Fruit fly (Drosophila melanogaster) whole organism, pupa: ENCODE data around the gene slx1.

Experiments used
- CG10348 ChIP-seq: fragments of 200-800 bp; sonication (Bioruptor generic); IDR thresholded peaks from 2 replicates; pipeline ENCODE4 v1.3.6; 2022; ENCODE audit warnings: missing biosample characterization, missing genetic modification characterization
- CG12605 ChIP-seq: fragments of 200-800 bp; sonication (Bioruptor generic); IDR thresholded peaks from 2 replicates; pipeline ENCODE4 v1.3.6; 2022; ENCODE audit warnings: missing biosample characterization, missing genetic modification characterization
- CG13204 ChIP-seq: fragments of 200-800 bp; sonication (Bioruptor generic); optimal IDR thresholded peaks from 2 replicates; lab custom pipeline; 2018; ENCODE audit warnings: missing biosample characterization, mild to moderate bottlenecking, missing genetic modification characterization, moderate library complexity
- CG14655 ChIP-seq: fragments of 200-800 bp; sonication (Bioruptor generic); optimal IDR thresholded peaks from 3 replicates; lab custom pipeline; 2017; ENCODE audit warnings: mild to moderate bottlenecking, missing biosample characterization, missing genetic modification reagents, missing genetic modification characterization
- CG15710 ChIP-seq: fragments of 200-800 bp; sonication (Bioruptor generic); optimal IDR thresholded peaks from 2 replicates; lab custom pipeline; 2018; ENCODE audit warnings: missing biosample characterization, mild to moderate bottlenecking, missing genetic modification characterization, moderate library complexity
- CG17806 ChIP-seq: fragments of 200-800 bp; sonication (Bioruptor generic); optimal IDR thresholded peaks from 2 replicates; lab custom pipeline; 2018; ENCODE audit warnings: missing biosample characterization, mild to moderate bottlenecking, missing genetic modification characterization, moderate library complexity
- CG32121 ChIP-seq: fragments of 200-800 bp; sonication (Bioruptor generic); IDR thresholded peaks from 2 replicates; pipeline ENCODE4 v1.3.6; 2022; ENCODE audit warnings: missing biosample characterization, missing genetic modification characterization
- CG34367 ChIP-seq: fragments of 200-800 bp; sonication (Bioruptor generic); optimal IDR thresholded peaks from 2 replicates; lab custom pipeline; 2018; ENCODE audit warnings: missing biosample characterization, mild to moderate bottlenecking, missing genetic modification characterization
- CG4496 ChIP-seq: fragments of 200-800 bp; sonication (Bioruptor generic); IDR thresholded peaks from 3 replicates; pipeline ENCODE4 v1.3.6; 2022; ENCODE audit warnings: missing biosample characterization, missing genetic modification characterization
- CG8159 ChIP-seq: fragments of 200-800 bp; sonication (Bioruptor generic); optimal IDR thresholded peaks from 3 replicates; lab custom pipeline; 2018; ENCODE audit warnings: missing biosample characterization, mild to moderate bottlenecking, missing genetic modification characterization, moderate library complexity
- CG8301 ChIP-seq: fragments of 200-800 bp; sonication (Bioruptor generic); optimal IDR thresholded peaks from 2 replicates; lab custom pipeline; 2018; ENCODE audit warnings: missing biosample characterization, mild to moderate bottlenecking, missing genetic modification characterization
- CG9948 ChIP-seq: fragments of 200-800 bp; sonication (Bioruptor generic); optimal IDR thresholded peaks from 2 replicates; lab custom pipeline; 2018; ENCODE audit warnings: missing biosample characterization, mild to moderate bottlenecking, missing genetic modification characterization, moderate library complexity
- D1 ChIP-seq: fragments of 200-800 bp; sonication (Bioruptor generic); optimal IDR thresholded peaks from 2 replicates; lab custom pipeline; 2018; ENCODE audit warnings: missing biosample characterization, mild to moderate bottlenecking, missing genetic modification characterization, moderate library complexity
- EcR ChIP-seq: fragments of 200-800 bp; sonication (Bioruptor generic); optimal IDR thresholded peaks from 3 replicates; lab custom pipeline; 2019; ENCODE audit warnings: missing biosample characterization, missing genetic modification characterization, mild to moderate bottlenecking, moderate library complexity, missing genetic modification reagents
- Ets98B ChIP-seq: fragments of 200-800 bp; sonication (Bioruptor generic); IDR thresholded peaks from 2 replicates; pipeline ENCODE4 v1.3.6; 2022; ENCODE audit warnings: missing biosample characterization, missing genetic modification characterization
- Pif1A ChIP-seq: fragments of 200-800 bp; sonication (Bioruptor generic); optimal IDR thresholded peaks from 3 replicates; lab custom pipeline; 2016; ENCODE audit warnings: missing biosample characterization, missing genetic modification characterization
- Pif1B ChIP-seq: fragments of 200-800 bp; sonication (Bioruptor generic); optimal IDR thresholded peaks from 3 replicates; lab custom pipeline; 2016; ENCODE audit warnings: missing biosample characterization, missing genetic modification characterization
- Snoo ChIP-seq: fragments of 200-800 bp; sonication (Bioruptor generic); optimal IDR thresholded peaks from 3 replicates; lab custom pipeline; 2017; ENCODE audit warnings: missing biosample characterization, mild to moderate bottlenecking, missing genetic modification characterization, inconsistent platforms
- fd96Ca ChIP-seq: fragments of 200-800 bp; sonication (Bioruptor generic); IDR thresholded peaks from 3 replicates; pipeline ENCODE4 v1.3.6; 2022; ENCODE audit warnings: missing biosample characterization, missing genetic modification characterization
- gl ChIP-seq: fragments of 200-800 bp; sonication (Bioruptor generic); optimal IDR thresholded peaks from 2 replicates; lab custom pipeline; 2018; ENCODE audit warnings: missing biosample characterization, mild to moderate bottlenecking, missing genetic modification characterization
- rn ChIP-seq: fragments of 200-800 bp; sonication (Bioruptor generic); IDR thresholded peaks from 2 replicates; pipeline ENCODE4 v1.3.6; 2022; ENCODE audit warnings: missing biosample characterization, missing genetic modification characterization

The slx1 gene

dm6 chr3R:4649880-4650493 lies 8.2 kb downstream of the slx1 start:
- peak; percentile 41; the same call in 1 of the 3 replicates for TF ChIP-seq CG4496
- TF ChIP-seq CG12605 (GFP tag; lab: Robert Waterston, UW): no peak

dm6 chr3R:4654557-4655273 lies 13.0 kb downstream of the slx1 start, which contains the start of gene spartin:
TSS of gene spartin (plus strand) at chr3R:4654800.
- TF ChIP-seq CG8301: no peak
- TF ChIP-seq Pif1B (GFP tag; lab: Kevin White, UChicago): peak; percentile 25
- TF ChIP-seq CG12605 (GFP tag; lab: Robert Waterston, UW): peak; percentile 23; the same call in 1 of the 2 replicates
- TF ChIP-seq CG15710: peak; percentile 1
- peak; percentile 37 for TF ChIP-seq EcR (GFP tag; lab: Kevin White, UChicago)

- TF ChIP-seq Pif1A (peak; percentile 11), Pif1B (GFP tag; lab: Kevin White, UChicago) (peak; percentile 27), CG8159 (tag; lab: Kevin White, UChicago) (peak; percentile 17), CG8301 (no peak), EcR (GFP tag; lab: Kevin White, UChicago) (peak; percentile 49), gl (peak; percentile 35), CG15710 (peak; percentile 32), CG34367 (tag; lab: Kevin White, UChicago) (no peak), Ets98B (GFP tag; lab: Robert Waterston, UW) (peak; percentile 65; the same call in 1 of the 2 replicates), CG12605 (GFP tag; lab: Robert Waterston, UW) (peak; percentile 71), CG32121 (GFP tag; lab: Robert Waterston, UW) (peak; percentile 56), CG14655 (no peak), CG17806 (tag; lab: Kevin White, UChicago) (no peak), fd96Ca (no peak; the same call in 2 of the 3 replicates), D1 (tag; lab: Kevin White, UChicago) (peak; percentile 63), CG9948 (tag; lab: Kevin White, UChicago) (peak; percentile 11), CG4496 (peak; percentile 88), Snoo (tag; lab: Kevin White, UChicago) (peak; percentile 45)
These were observed 17.5 kb downstream of the slx1 start, which contains the start of gene smash for dm6 chr3R:4658991-4659933. TSS of gene smash (plus strand) at chr3R:4659579.

- TF ChIP-seq CG34367 (tag; lab: Kevin White, UChicago): no peak
- TF ChIP-seq Snoo (tag; lab: Kevin White, UChicago): no peak
- TF ChIP-seq CG12605 (GFP tag; lab: Robert Waterston, UW): 0 out of 2 replicates have a peak, but pooled peaks have one; percentile 2
These were observed 18.2 kb downstream of the slx1 start for dm6 chr3R:4659934-4660353.

dm6 chr3R:4661640-4662039 lies 19.9 kb downstream of the slx1 start:
- peak; percentile 29; the same call in 1 of the 2 replicates for TF ChIP-seq CG32121 (GFP tag; lab: Robert Waterston, UW)
- no peak for TF ChIP-seq CG10348 (GFP tag; lab: Robert Waterston, UW)
- no peak for TF ChIP-seq EcR (GFP tag; lab: Kevin White, UChicago)
- TF ChIP-seq CG34367 (tag; lab: Kevin White, UChicago): no peak
- TF ChIP-seq fd96Ca: peak; percentile 37; the same call in 1 of the 3 replicates
- TF ChIP-seq CG17806 (tag; lab: Kevin White, UChicago): no peak
- no peak for TF ChIP-seq Pif1B (GFP tag; lab: Kevin White, UChicago)
- no peak for TF ChIP-seq Snoo (tag; lab: Kevin White, UChicago)
- no peak for TF ChIP-seq Ets98B (GFP tag; lab: Robert Waterston, UW)
- TF ChIP-seq CG4496: no peak
- no peak for TF ChIP-seq CG13204 (GFP tag; lab: Kevin White, UChicago)
- no peak for TF ChIP-seq CG12605 (GFP tag; lab: Robert Waterston, UW)

- TF ChIP-seq CG32121 (GFP tag; lab: Robert Waterston, UW) (peak; percentile 83), gl (peak; percentile 31), CG9948 (tag; lab: Kevin White, UChicago) (peak; percentile 58), D1 (tag; lab: Kevin White, UChicago) (peak; percentile 66), fd96Ca (no peak), EcR (GFP tag; lab: Kevin White, UChicago) (no peak), CG14655 (peak; percentile 77), CG17806 (tag; lab: Kevin White, UChicago) (peak; percentile 72), CG8159 (tag; lab: Kevin White, UChicago) (peak; percentile 74), CG34367 (tag; lab: Kevin White, UChicago) (peak; percentile 21), Snoo (tag; lab: Kevin White, UChicago) (peak; percentile 24), CG12605 (GFP tag; lab: Robert Waterston, UW) (peak; percentile 42; the same call in 1 of the 2 replicates), CG10348 (GFP tag; lab: Robert Waterston, UW) (no peak), CG4496 (peak; percentile 88), rn (GFP tag; lab: Robert Waterston, UW) (peak; percentile 43; the same call in 1 of the 2 replicates), Pif1A (peak; percentile 70), CG13204 (GFP tag; lab: Kevin White, UChicago) (no peak), CG8301 (peak; percentile 79), Ets98B (GFP tag; lab: Robert Waterston, UW) (peak; percentile 69), CG15710 (peak; percentile 46), Pif1B (GFP tag; lab: Kevin White, UChicago) (peak; percentile 37)
- TF ChIP-seq, all 21 proteins: peak for 17
These were observed 21.3 kb downstream of the slx1 start for dm6 chr3R:4663068-4663467.
